Fruit fly (Drosophila melanogaster): ENCODE data around the gene CG17065.

Gene CG17065

dm6 chrX:20251069-20251468, 5.9 kb downstream of the CG17065 start, which contains the start of the genes CG17068 and Rab10 (continued):
- no peak for TF ChIP-seq PHDP (tag; optimal IDR thresholded peaks at IDR 0.05)
- TF ChIP-seq Rfx (GFP tag; IDR thresholded peaks at IDR 0.05), result no peak
- peak; percentile 3 for TF ChIP-seq Max (GFP tag; optimal IDR thresholded peaks at IDR 0.05)
- no peak for TF ChIP-seq CG8359 (GFP tag; optimal IDR thresholded peaks at IDR 0.05; ENCODE audit: borderline replicate concordance)
- TF ChIP-seq CG2202 (tag; optimal IDR thresholded peaks at IDR 0.05), result no peak
- no peak for TF ChIP-seq zfh2 (GFP tag; optimal IDR thresholded peaks at IDR 0.05)
- TF ChIP-seq h (optimal IDR thresholded peaks at IDR 0.05), result no peak
- TF ChIP-seq Tbp (GFP tag; optimal IDR thresholded peaks at IDR 0.05), result no peak
- peak; percentile 91 for TF ChIP-seq inv (GFP tag; IDR thresholded peaks at IDR 0.05; ENCODE audit: partially characterized antibody)
- peak; percentile 32 for TF ChIP-seq HmgD (GFP tag; optimal IDR thresholded peaks at IDR 0.05)
- TF ChIP-seq ATbp (GFP tag; optimal IDR thresholded peaks at IDR 0.05), result no peak
- TF ChIP-seq Med (GFP tag), result peak; percentile 81
- no peak for TF ChIP-seq prd (optimal IDR thresholded peaks at IDR 0.05)
- 0 out of 3 replicates have a peak, but pooled peaks have one; percentile 8 for TF ChIP-seq prd (GFP tag; IDR thresholded peaks at IDR 0.05)
- no peak for TF ChIP-seq Aef1 (GFP tag; IDR thresholded peaks at IDR 0.05)
- no peak for TF ChIP-seq Dip2 (GFP tag; IDR thresholded peaks at IDR 0.05)
- no peak for TF ChIP-seq CG10959 (GFP tag; IDR thresholded peaks at IDR 0.05)
- TF ChIP-seq bowl (GFP tag; IDR thresholded peaks at IDR 0.05), result no peak
- no peak for TF ChIP-seq CG10366 (GFP tag; IDR thresholded peaks at IDR 0.05)
- TF ChIP-seq ems (GFP tag; optimal IDR thresholded peaks at IDR 0.05), result no peak
- peak; percentile 95 for TF ChIP-seq Dll (GFP tag; IDR thresholded peaks at IDR 0.05; ENCODE audit: partially characterized antibody)
- TF ChIP-seq NfI (GFP tag; optimal IDR thresholded peaks at IDR 0.05), result no peak
- TF ChIP-seq Trl (optimal IDR thresholded peaks at IDR 0.05), result no peak
- peak; percentile 30 for TF ChIP-seq Trl (GFP tag; optimal IDR thresholded peaks at IDR 0.05)
- peak; percentile 34 for TF ChIP-seq CG12659 (GFP tag; optimal IDR thresholded peaks at IDR 0.05)
- no peak for TF ChIP-seq onecut (GFP tag; IDR thresholded peaks at IDR 0.05)
- TF ChIP-seq ro (GFP tag; IDR thresholded peaks at IDR 0.05), result no peak
- peak; percentile 19 for TF ChIP-seq sug (tag; optimal IDR thresholded peaks at IDR 0.05)
- no peak for TF ChIP-seq CG18764 (GFP tag; optimal IDR thresholded peaks at IDR 0.05)
- TF ChIP-seq Ets97D (GFP tag; optimal IDR thresholded peaks at IDR 0.05), result peak; percentile 49
- peak; percentile 59 for TF ChIP-seq CG15514 (GFP tag; optimal IDR thresholded peaks at IDR 0.05)
- no peak for TF ChIP-seq CG4404 (GFP tag; IDR thresholded peaks at IDR 0.05)
- no peak for TF ChIP-seq Meics (GFP tag; optimal IDR thresholded peaks at IDR 0.05)
- TF ChIP-seq CG10147 (GFP tag; optimal IDR thresholded peaks at IDR 0.05), result no peak
- TF ChIP-seq CG34224 (GFP tag; IDR thresholded peaks at IDR 0.05; ENCODE audit: partially characterized antibody), result peak; percentile 96
- TF ChIP-seq CG30403 (GFP tag; optimal IDR thresholded peaks at IDR 0.05), result no peak
- TF ChIP-seq dm (GFP tag; optimal IDR thresholded peaks at IDR 0.05), result peak; percentile 53
- TF ChIP-seq nerfin-2 (GFP tag; IDR thresholded peaks at IDR 0.05; ENCODE audit: partially characterized antibody), result peak; percentile 88
- TF ChIP-seq seq (GFP tag; IDR thresholded peaks at IDR 0.05), result no peak
- no peak for TF ChIP-seq gem (tag; optimal IDR thresholded peaks at IDR 0.05)
- TF ChIP-seq Bdp1 (GFP tag; optimal IDR thresholded peaks at IDR 0.05), result no peak
- peak; percentile 85 for TF ChIP-seq CG7963 (GFP tag; IDR thresholded peaks at IDR 0.05; ENCODE audit: partially characterized antibody)
- TF ChIP-seq CG10209 (GFP tag; optimal IDR thresholded peaks at IDR 0.05), result no peak
- no peak for TF ChIP-seq tap (tag; optimal IDR thresholded peaks at IDR 0.05)
- TF ChIP-seq CG6854 (GFP tag; optimal IDR thresholded peaks at IDR 0.05), result no peak
- TF ChIP-seq cg (GFP tag; optimal IDR thresholded peaks at IDR 0.05), result no peak
- TF ChIP-seq tin (GFP tag; optimal IDR thresholded peaks at IDR 0.05), result no peak
- TF ChIP-seq trem (tag; optimal IDR thresholded peaks at IDR 0.05), result peak; percentile 76
- no peak for TF ChIP-seq CG4707 (GFP tag; optimal IDR thresholded peaks at IDR 0.05)
- TF ChIP-seq Bteb2 (GFP tag; optimal IDR thresholded peaks at IDR 0.05), result no peak
- TF ChIP-seq CG8290 (GFP tag; optimal IDR thresholded peaks at IDR 0.05), result peak; percentile 44
- TF ChIP-seq CG8290 (tag; optimal IDR thresholded peaks at IDR 0.05), result peak in 1 of 2 experiments; percentile 12
- TF ChIP-seq CG17328 (GFP tag; IDR thresholded peaks at IDR 0.05), result no peak

Data from whole organism, embryonic.